Fruit fly (Drosophila melanogaster) whole organism, embryonic: ENCODE data around the gene SkpE.

Source experiments
- CG10209 ChIP-seq: fragments of 200-800 bp; sonication (Bioruptor generic); optimal IDR thresholded peaks from 3 replicates; lab custom pipeline; 2017; ENCODE audit warnings: missing biosample characterization, mild to moderate bottlenecking, missing genetic modification characterization, missing genetic modification reagents
- CG10274 ChIP-seq: fragments of 200-800 bp; sonication (Bioruptor generic); optimal IDR thresholded peaks from 3 replicates; lab custom pipeline; 2017; ENCODE audit warnings: missing biosample characterization, mild to moderate bottlenecking, missing genetic modification characterization
- CG10366 ChIP-seq: fragments of 200-800 bp; sonication (Bioruptor generic); IDR thresholded peaks from 2 replicates; pipeline ENCODE4 v1.3.6; 2022; ENCODE audit warnings: missing biosample characterization, missing genetic modification characterization
- CG10565 ChIP-seq: fragments of 200-800 bp; sonication (Bioruptor generic); optimal IDR thresholded peaks from 3 replicates; lab custom pipeline; 2016; ENCODE audit warnings: missing biosample characterization, mild to moderate bottlenecking, missing genetic modification characterization
- CG13287 ChIP-seq: fragments of 200-800 bp; sonication (Bioruptor generic); IDR thresholded peaks from 2 replicates; pipeline ENCODE4 v1.3.6; 2022; ENCODE audit warnings: missing biosample characterization, missing genetic modification characterization; ENCODE audit not compliant: partially characterized antibody
- CG13624 ChIP-seq: fragments of 200-800 bp; sonication (Bioruptor generic); optimal IDR thresholded peaks from 2 replicates; lab custom pipeline; 2016; ENCODE audit warnings: missing biosample characterization, missing genetic modification characterization
- CG16813 ChIP-seq: fragments of 200-800 bp; sonication (Bioruptor generic); IDR thresholded peaks from 3 replicates; pipeline ENCODE4 v1.3.6; 2022; ENCODE audit warnings: missing biosample characterization, missing genetic modification characterization; ENCODE audit not compliant: partially characterized antibody
- CG17328 ChIP-seq: fragments of 200-800 bp; sonication (Bioruptor generic); IDR thresholded peaks from 2 replicates; pipeline ENCODE4 v1.3.6; 2022; ENCODE audit warnings: missing biosample characterization, missing genetic modification characterization
- CG17568 ChIP-seq: fragments of 200-800 bp; sonication (Bioruptor generic); optimal IDR thresholded peaks from 2 replicates; lab custom pipeline; 2018; ENCODE audit warnings: missing biosample characterization, mild to moderate bottlenecking, missing genetic modification characterization, moderate library complexity
- CG1792 ChIP-seq: fragments of 200-800 bp; sonication (Bioruptor generic); optimal IDR thresholded peaks from 2 replicates; lab custom pipeline; 2016; ENCODE audit warnings: missing biosample characterization, missing genetic modification characterization
- CG2199 ChIP-seq: fragments of 200-800 bp; sonication (Bioruptor generic); IDR thresholded peaks from 3 replicates; pipeline ENCODE4 v1.3.6; 2022; ENCODE audit warnings: missing biosample characterization, missing genetic modification characterization
- CG34422 ChIP-seq: fragments of 200-800 bp; sonication (Bioruptor generic); IDR thresholded peaks from 3 replicates; pipeline ENCODE4 v1.3.6; 2022; ENCODE audit warnings: missing biosample characterization, missing genetic modification characterization
- CG4424 ChIP-seq: fragments of 200-800 bp; sonication (Bioruptor generic); optimal IDR thresholded peaks from 3 replicates; lab custom pipeline; 2016; ENCODE audit warnings: missing biosample characterization, missing genetic modification characterization
- CG4730 ChIP-seq: fragments of 200-800 bp; sonication (Bioruptor generic); IDR thresholded peaks from 2 replicates; pipeline ENCODE4 v1.3.6; 2022; ENCODE audit warnings: missing biosample characterization, missing genetic modification characterization
- CG6254 ChIP-seq: fragments of 200-800 bp; sonication (Bioruptor generic); optimal IDR thresholded peaks from 3 replicates; lab custom pipeline; 2017; ENCODE audit warnings: mild to moderate bottlenecking, missing biosample characterization, missing genetic modification reagents, missing genetic modification characterization
- CG6654 ChIP-seq: fragments of 200-800 bp; sonication (Bioruptor generic); optimal IDR thresholded peaks from 2 replicates; lab custom pipeline; 2017; ENCODE audit warnings: missing biosample characterization, mild to moderate bottlenecking, missing genetic modification characterization
- CG9727 ChIP-seq: fragments of 200-800 bp; sonication (Bioruptor generic); optimal IDR thresholded peaks from 3 replicates; lab custom pipeline; 2017; ENCODE audit warnings: missing biosample characterization, mild to moderate bottlenecking, missing genetic modification characterization
- CG9797 ChIP-seq: fragments of 200-800 bp; sonication (Bioruptor generic); optimal IDR thresholded peaks from 3 replicates; lab custom pipeline; 2018; ENCODE audit warnings: missing biosample characterization, mild to moderate bottlenecking, missing genetic modification characterization
- Dbx ChIP-seq: fragments of 200-800 bp; sonication (Bioruptor generic); IDR thresholded peaks from 3 replicates; pipeline ENCODE4 v1.3.6; 2022; ENCODE audit warnings: missing biosample characterization, missing genetic modification characterization
- Elba2 ChIP-seq: fragments of 200-800 bp; sonication (Bioruptor generic); optimal IDR thresholded peaks from 3 replicates; lab custom pipeline; 2016; ENCODE audit warnings: missing biosample characterization, missing genetic modification characterization
- H15 ChIP-seq: fragments of 200-800 bp; sonication (Bioruptor generic); IDR thresholded peaks from 3 replicates; pipeline ENCODE4 v1.3.6; 2022; ENCODE audit warnings: missing biosample characterization, missing genetic modification characterization
- MBD-R2 ChIP-seq: fragments of 200-800 bp; sonication (Bioruptor generic); IDR thresholded peaks from 2 replicates; pipeline ENCODE4 v1.3.6; 2022; ENCODE audit warnings: missing biosample characterization, missing genetic modification characterization
- MTF-1 ChIP-seq: fragments of 200-800 bp; sonication (Bioruptor generic); optimal IDR thresholded peaks from 2 replicates; lab custom pipeline; 2018; ENCODE audit warnings: missing biosample characterization, mild to moderate bottlenecking, missing genetic modification characterization, borderline replicate concordance
- Med ChIP-seq: fragments of 200-800 bp; sonication (Bioruptor generic); peaks from one replicate; lab custom pipeline; 2016; ENCODE audit warnings: missing biosample characterization, missing genetic modification characterization, mild to moderate bottlenecking, inconsistent platforms, moderate library complexity
- Tbp ChIP-seq: fragments of >200 bp; optimal IDR thresholded peaks from 2 replicates; lab custom pipeline; 2018; ENCODE audit warnings: missing biosample characterization, missing genetic modification characterization
- Xbp1 ChIP-seq: fragments of 200-800 bp; sonication (Bioruptor generic); optimal IDR thresholded peaks from 3 replicates; lab custom pipeline; 2016; ENCODE audit warnings: missing biosample characterization, mild to moderate bottlenecking, missing genetic modification characterization
- al ChIP-seq: fragments of 200-800 bp; sonication (Bioruptor generic); IDR thresholded peaks from 2 replicates; pipeline ENCODE4 v1.3.6; 2022; ENCODE audit warnings: missing biosample characterization, missing genetic modification characterization
- aop ChIP-seq: fragments of 200-800 bp; sonication (Bioruptor generic); IDR thresholded peaks from 2 replicates; pipeline ENCODE4 v1.3.6; 2022; ENCODE audit warnings: missing biosample characterization, missing genetic modification characterization
- caup ChIP-seq: fragments of 200-800 bp; sonication (Bioruptor generic); optimal IDR thresholded peaks from 3 replicates; lab custom pipeline; 2017; ENCODE audit warnings: missing biosample characterization, mild to moderate bottlenecking, missing genetic modification characterization, moderate library complexity; ENCODE audit not compliant: severe bottlenecking
- chn ChIP-seq: fragments of 200-800 bp; sonication (Bioruptor generic); optimal IDR thresholded peaks from 2 replicates; lab custom pipeline; 2016; ENCODE audit warnings: missing biosample characterization, missing genetic modification characterization
- cwo ChIP-seq: fragments of 200-800 bp; sonication (Bioruptor generic); optimal IDR thresholded peaks from 3 replicates; lab custom pipeline; 2017; ENCODE audit warnings: missing biosample characterization, missing genetic modification characterization, mild to moderate bottlenecking, moderate library complexity, missing genetic modification reagents
- da ChIP-seq: fragments of 200-800 bp; sonication (Bioruptor generic); optimal IDR thresholded peaks from 2 replicates; lab custom pipeline; 2016; ENCODE audit warnings: missing biosample characterization, missing genetic modification characterization
- dan ChIP-seq: fragments of 200-800 bp; sonication (Bioruptor generic); IDR thresholded peaks from 2 replicates; pipeline ENCODE4 v1.3.6; 2022; ENCODE audit warnings: missing biosample characterization, missing genetic modification characterization
- disco-r ChIP-seq: fragments of 200-800 bp; sonication (Bioruptor generic); optimal IDR thresholded peaks from 2 replicates; lab custom pipeline; 2016; ENCODE audit warnings: missing biosample characterization, missing genetic modification characterization
- dmrt99B ChIP-seq: fragments of 200-800 bp; sonication (Bioruptor generic); optimal IDR thresholded peaks from 2 replicates; lab custom pipeline; 2018; ENCODE audit warnings: missing biosample characterization, mild to moderate bottlenecking, missing genetic modification characterization, moderate library complexity
- fru ChIP-seq: fragments of >200 bp; optimal IDR thresholded peaks from 2 replicates; lab custom pipeline; 2017
- gcm ChIP-seq: fragments of 200-800 bp; sonication (Bioruptor generic); optimal IDR thresholded peaks from 2 replicates; lab custom pipeline; 2019; ENCODE audit warnings: missing biosample characterization, mild to moderate bottlenecking, missing genetic modification characterization, moderate library complexity
- gfzf ChIP-seq: fragments of 200-800 bp; sonication (Bioruptor generic); optimal IDR thresholded peaks from 2 replicates; lab custom pipeline; 2016; ENCODE audit warnings: missing biosample characterization, mild to moderate bottlenecking, missing genetic modification characterization, moderate library complexity
- gsb ChIP-seq: fragments of 200-800 bp; sonication (Bioruptor generic); IDR thresholded peaks from 2 replicates; pipeline ENCODE4 v1.3.6; 2022; ENCODE audit warnings: missing biosample characterization, missing genetic modification characterization
- hb ChIP-seq: fragments of 200-800 bp; sonication (Bioruptor generic); IDR thresholded peaks from 3 replicates; pipeline ENCODE4 v1.3.6; 2022; ENCODE audit warnings: missing biosample characterization, missing genetic modification characterization; ENCODE audit not compliant: partially characterized antibody
- kah ChIP-seq: fragments of 200-800 bp; sonication (Bioruptor generic); optimal IDR thresholded peaks from 2 replicates; lab custom pipeline; 2018; ENCODE audit warnings: missing biosample characterization, mild to moderate bottlenecking, missing genetic modification characterization
- pita ChIP-seq: fragments of 200-800 bp; sonication (Bioruptor generic); optimal IDR thresholded peaks from 2 replicates; lab custom pipeline; 2017; ENCODE audit warnings: missing biosample characterization, mild to moderate bottlenecking, missing genetic modification characterization
- sc ChIP-seq, 3 experiments: fragments of >200 bp in 2 of 3; fragments of 200-800 bp in 1 of 3; sonication (Bioruptor generic) in 1 of 3; optimal IDR thresholded peaks; 2 replicates in 2 of 3; 3 replicates in 1 of 3; lab custom pipeline; 2017; ENCODE audit warnings: mild to moderate bottlenecking in 1 of 3, missing biosample characterization in 1 of 3, missing genetic modification characterization in 1 of 3, missing genetic modification reagents in 1 of 3
- schlank ChIP-seq: fragments of 200-800 bp; sonication (Bioruptor generic); optimal IDR thresholded peaks from 2 replicates; lab custom pipeline; 2018; ENCODE audit warnings: missing biosample characterization, mild to moderate bottlenecking, missing genetic modification characterization
- sisA ChIP-seq: fragments of 200-800 bp; sonication (Bioruptor generic); IDR thresholded peaks from 2 replicates; pipeline ENCODE4 v1.3.6; 2022; ENCODE audit warnings: missing biosample characterization, missing genetic modification characterization
- sob ChIP-seq: fragments of 200-800 bp; sonication (Bioruptor generic); IDR thresholded peaks from 2 replicates; pipeline ENCODE4 v1.3.6; 2022; ENCODE audit warnings: missing biosample characterization, missing genetic modification characterization
- tin ChIP-seq: fragments of 200-800 bp; sonication (Bioruptor generic); optimal IDR thresholded peaks from 3 replicates; lab custom pipeline; 2016; ENCODE audit warnings: missing biosample characterization, missing genetic modification characterization
- trem ChIP-seq: fragments of 200-800 bp; optimal IDR thresholded peaks from 3 replicates; lab custom pipeline; 2019; ENCODE audit warnings: missing biosample characterization, mild to moderate bottlenecking, missing genetic modification characterization, moderate library complexity
- zfh2 ChIP-seq: fragments of 200-800 bp; sonication (Bioruptor generic); optimal IDR thresholded peaks from 2 replicates; lab custom pipeline; 2016; ENCODE audit warnings: missing biosample characterization, missing genetic modification characterization

SkpE gene

DNA sequence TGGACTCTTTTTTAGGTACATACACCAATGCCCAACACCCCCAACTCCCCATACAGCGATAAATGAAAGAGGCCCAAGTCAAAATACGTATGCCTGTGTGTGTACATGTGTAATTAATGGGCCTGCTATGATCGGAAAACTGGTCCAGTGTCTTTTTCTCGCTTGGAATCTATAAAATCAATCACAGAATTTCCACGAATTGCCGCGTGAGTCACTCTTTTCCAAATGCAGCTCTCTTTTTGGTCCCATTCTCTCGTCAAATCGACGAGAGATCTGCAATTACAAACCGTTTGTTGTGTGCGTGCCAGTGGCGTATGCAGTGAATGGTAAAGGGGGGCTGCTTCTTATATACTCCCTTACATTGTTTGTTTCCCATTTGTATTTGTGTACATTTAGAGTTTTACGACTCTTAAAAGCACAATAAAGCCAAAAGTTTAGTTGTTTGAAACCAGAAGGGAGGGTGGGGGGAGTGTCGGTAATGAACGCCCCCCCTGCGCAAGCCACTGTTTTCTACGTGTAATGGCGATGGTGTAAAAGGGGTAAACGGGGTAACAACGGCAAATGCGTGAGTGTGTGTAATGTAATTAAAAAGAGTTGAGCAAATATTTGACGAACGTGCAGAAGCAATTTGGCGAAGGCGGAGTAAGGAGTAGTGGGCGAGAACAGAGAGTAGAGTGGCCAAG lies 23.0 kb upstream of the SkpE start (continued):
- peak; percentile 92 for TF ChIP-seq CG4424 (GFP tag; lab: Kevin White, UChicago)
- peak; percentile 92 for TF ChIP-seq H15 (GFP tag; lab: Robert Waterston, UW)
- TF ChIP-seq CG10366 (GFP tag; lab: Robert Waterston, UW), result peak; percentile 95
- peak; percentile 85 for TF ChIP-seq cwo (GFP tag; lab: Kevin White, UChicago)
- TF ChIP-seq zfh2 (GFP tag; lab: Kevin White, UChicago), result peak; percentile 80
- TF ChIP-seq trem, result peak; percentile 87
- peak; percentile 94 for TF ChIP-seq tin
- TF ChIP-seq CG34422 (GFP tag; lab: Robert Waterston, UW), result peak; percentile 94
- peak; percentile 82 for TF ChIP-seq kah (GFP tag; lab: Kevin White, UChicago)
- peak; percentile 85 for TF ChIP-seq aop (GFP tag; lab: Robert Waterston, UW)
- peak; percentile 91 for TF ChIP-seq CG9727 (GFP tag; lab: Kevin White, UChicago)
- TF ChIP-seq CG10274 (GFP tag; lab: Kevin White, UChicago), result peak; percentile 80
- peak; percentile 75 for TF ChIP-seq CG6654 (GFP tag; lab: Kevin White, UChicago)
- peak; percentile 99 for TF ChIP-seq Med
- TF ChIP-seq Xbp1, result peak; percentile 95
- TF ChIP-seq Tbp (GFP tag; lab: Kevin White, UChicago), result no peak
- peak; percentile 77 for TF ChIP-seq MTF-1 (GFP tag; lab: Kevin White, UChicago)
- peak; percentile 85 for TF ChIP-seq al (GFP tag; lab: Robert Waterston, UW)
- TF ChIP-seq CG10209 (GFP tag; lab: Kevin White, UChicago), result peak; percentile 94
- peak; percentile 91 for TF ChIP-seq caup (GFP tag; lab: Kevin White, UChicago)
- TF ChIP-seq CG6254, result peak; percentile 87
- no peak for TF ChIP-seq sc (optimal IDR thresholded peaks at IDR 0.05; lab: Kevin White, UChicago)
- peak; percentile 84 for TF ChIP-seq sc (GFP tag; optimal IDR thresholded peaks at IDR 0.05; lab: Kevin White, UChicago)
- peak; percentile 93 for TF ChIP-seq gsb (GFP tag; lab: Robert Waterston, UW)
- peak; percentile 95 for TF ChIP-seq CG4730 (GFP tag; lab: Robert Waterston, UW)
- peak; percentile 92 for TF ChIP-seq disco-r (GFP tag; lab: Kevin White, UChicago)
- peak; percentile 85 for TF ChIP-seq CG17568
- TF ChIP-seq CG16813 (GFP tag; lab: Robert Waterston, UW), result no peak
- TF ChIP-seq CG13624, result peak; percentile 86
- TF ChIP-seq dmrt99B (tag; lab: Kevin White, UChicago), result peak; percentile 96
- no peak for TF ChIP-seq fru (lab: Kevin White, UChicago)
- peak; percentile 73 for TF ChIP-seq schlank
- TF ChIP-seq sob (GFP tag; lab: Robert Waterston, UW), result peak; percentile 93
- TF ChIP-seq gfzf (GFP tag; lab: Kevin White, UChicago), result peak; percentile 5
- TF ChIP-seq CG13287 (GFP tag; lab: Robert Waterston, UW), result no peak
- TF ChIP-seq dan (GFP tag; lab: Robert Waterston, UW), result peak; percentile 81
- peak; percentile 93 for TF ChIP-seq da (GFP tag; lab: Kevin White, UChicago)
- TF ChIP-seq hb (GFP tag; lab: Robert Waterston, UW), result no peak
- TF ChIP-seq Elba2, result peak; percentile 48
- TF ChIP-seq CG1792 (GFP tag; lab: Kevin White, UChicago), result peak; percentile 91
- TF ChIP-seq CG9797 (GFP tag; lab: Kevin White, UChicago), result peak; percentile 34
- TF ChIP-seq CG17328 (GFP tag; lab: Robert Waterston, UW), result peak; percentile 95
- TF ChIP-seq Dbx (GFP tag; lab: Robert Waterston, UW), result peak; percentile 84; the same call in 2 of the 3 replicates
- no peak for TF ChIP-seq CG10565
- TF ChIP-seq chn (GFP tag; lab: Kevin White, UChicago), result peak; percentile 94
- no peak for TF ChIP-seq pita
- peak; percentile 97 for TF ChIP-seq sisA (GFP tag; lab: Robert Waterston, UW)
- peak; percentile 94 for TF ChIP-seq gcm (GFP tag; lab: Kevin White, UChicago)
- peak; percentile 76 for TF ChIP-seq MBD-R2 (GFP tag; lab: Robert Waterston, UW)
- peak; percentile 92 for TF ChIP-seq CG2199 (GFP tag; lab: Robert Waterston, UW)
